Worm (Caenorhabditis elegans) whole organism, L1 larva: ENCODE results near the gene F55F10.3.

Experiments
- C04F5.9 ChIP-seq: sonication (generic microtip); optimal IDR thresholded peaks from 2 replicates; lab custom pipeline; 2016; ENCODE audit warnings: missing genetic modification characterization, missing compliant biosample characterization
- C16A3.4 ChIP-seq: fragments of 150-350 bp; optimal IDR thresholded peaks from 2 replicates; lab custom pipeline; 2014; ENCODE audit warnings: missing biosample characterization, missing genetic modification characterization
- F16B12.6 ChIP-seq: fragments of 150-350 bp; optimal IDR thresholded peaks from 2 replicates; lab custom pipeline; 2014; ENCODE audit warnings: missing biosample characterization, missing genetic modification characterization
- Y116A8C.19 ChIP-seq: sonication (generic microtip); optimal IDR thresholded peaks from 2 replicates; lab custom pipeline; 2016; ENCODE audit warnings: missing compliant biosample characterization, missing genetic modification characterization, borderline replicate concordance
- ama-1 ChIP-seq: fragments of 150-350 bp; optimal IDR thresholded peaks from 2 replicates; lab custom pipeline; 2014
- blmp-1 ChIP-seq: fragments of 150-350 bp; optimal IDR thresholded peaks from 2 replicates; lab custom pipeline; 2014; ENCODE audit warnings: missing biosample characterization, missing genetic modification characterization
- ceh-63 ChIP-seq: fragments of 200-800 bp; sonication (Bioruptor generic); optimal IDR thresholded peaks from 2 replicates; lab custom pipeline; 2018; ENCODE audit warnings: mild to moderate bottlenecking, missing genetic modification characterization, missing compliant biosample characterization
- ceh-8 ChIP-seq: fragments of 200-800 bp; sonication (Bioruptor generic); optimal IDR thresholded peaks from 2 replicates; lab custom pipeline; 2018; ENCODE audit warnings: mild to moderate bottlenecking, missing genetic modification characterization, moderate library complexity, missing compliant biosample characterization
- ceh-82 ChIP-seq, 3 experiments: fragments of 150-350 bp in 1 of 3; sonication (generic microtip) in 2 of 3; optimal IDR thresholded peaks; 2 replicates each; lab custom pipeline; 2014 to 2017; ENCODE audit warnings: missing biosample characterization in 3 of 3, missing genetic modification characterization in 3 of 3
- ceh-90 ChIP-seq: sonication (generic microtip); optimal IDR thresholded peaks from 2 replicates; lab custom pipeline; 2016; ENCODE audit warnings: missing genetic modification characterization, missing compliant biosample characterization
- ces-1 ChIP-seq: fragments of 150-350 bp; optimal IDR thresholded peaks from 2 replicates; lab custom pipeline; 2014; ENCODE audit warnings: missing biosample characterization, missing genetic modification reagents, missing genetic modification characterization
- dpl-1 ChIP-seq, 3 experiments: fragments of 150-350 bp in 2 of 3; sonication (generic microtip) in 1 of 3; optimal IDR thresholded peaks; 2 replicates each; lab custom pipeline; 2014 to 2017; ENCODE audit warnings: missing biosample characterization in 3 of 3, missing genetic modification characterization in 3 of 3, missing genetic modification reagents in 3 of 3
- efl-1 ChIP-seq, 4 experiments: fragments of 150-350 bp; optimal IDR thresholded peaks in 3 of 4; peaks in 1 of 4; 1 replicate in 1 of 4; 2 replicates in 3 of 4; lab custom pipeline; 2014; ENCODE audit warnings: missing biosample characterization in 2 of 4, missing genetic modification characterization in 2 of 4, missing genetic modification reagents in 2 of 4
- efl-3 ChIP-seq: fragments of 200-800 bp; sonication (Bioruptor generic); optimal IDR thresholded peaks from 2 replicates; lab custom pipeline; 2018; ENCODE audit warnings: mild to moderate bottlenecking, missing genetic modification characterization, missing compliant biosample characterization
- egl-27 ChIP-seq, 2 experiments: fragments of 150-350 bp in 1 of 2; sonication (generic microtip); optimal IDR thresholded peaks; 3 replicates each; lab custom pipeline; 2017 to 2018; ENCODE audit warnings: missing biosample characterization in 2 of 2, missing genetic modification characterization in 2 of 2, missing genetic modification reagents in 2 of 2
- elt-2 ChIP-seq: sonication (generic microtip); optimal IDR thresholded peaks from 2 replicates; lab custom pipeline; 2016; ENCODE audit warnings: missing genetic modification characterization, mild to moderate bottlenecking, inconsistent platforms, missing compliant biosample characterization, missing genetic modification reagents
- fkh-10 ChIP-seq: sonication (generic microtip); optimal IDR thresholded peaks from 2 replicates; lab custom pipeline; 2017; ENCODE audit warnings: missing biosample characterization, missing genetic modification reagents, missing genetic modification characterization
- fkh-8 ChIP-seq: sonication (generic microtip); optimal IDR thresholded peaks from 2 replicates; lab custom pipeline; 2016; ENCODE audit warnings: mild to moderate bottlenecking, missing genetic modification characterization, missing compliant biosample characterization
- irx-1 ChIP-seq: sonication (generic microtip); optimal IDR thresholded peaks from 2 replicates; lab custom pipeline; 2016; ENCODE audit warnings: missing genetic modification characterization, missing compliant biosample characterization
- jun-1 ChIP-seq: fragments of 150-350 bp; optimal IDR thresholded peaks from 2 replicates; lab custom pipeline; 2014; ENCODE audit warnings: missing biosample characterization, missing genetic modification reagents, missing genetic modification characterization
- lin-13 ChIP-seq: fragments of 150-350 bp; optimal IDR thresholded peaks from 2 replicates; lab custom pipeline; 2014; ENCODE audit warnings: missing biosample characterization, missing genetic modification reagents, missing genetic modification characterization
- lin-15B ChIP-seq: fragments of 150-350 bp; sonication (generic microtip); optimal IDR thresholded peaks from 3 replicates; lab custom pipeline; 2014; ENCODE audit warnings: missing biosample characterization, missing genetic modification characterization
- lsy-2 ChIP-seq, 2 experiments: fragments of 150-350 bp; optimal IDR thresholded peaks; 2 replicates each; lab custom pipeline; 2014; ENCODE audit warnings: missing biosample characterization in 2 of 2, missing genetic modification characterization in 2 of 2
- mef-2 ChIP-seq: fragments of 150-350 bp; optimal IDR thresholded peaks from 2 replicates; lab custom pipeline; 2014; ENCODE audit warnings: missing biosample characterization, missing genetic modification characterization
- nhr-11 ChIP-seq: fragments of 150-350 bp; optimal IDR thresholded peaks from 2 replicates; lab custom pipeline; 2014; ENCODE audit warnings: missing biosample characterization, missing genetic modification characterization
- nhr-19 ChIP-seq: fragments of 200-800 bp; sonication (Bioruptor generic); conservative IDR thresholded peaks from 2 replicates; pipeline ENCODE4 v1.3.6; 2022; ENCODE audit warnings: missing genetic modification characterization, missing compliant biosample characterization
- nhr-20 ChIP-seq: sonication (generic microtip); optimal IDR thresholded peaks from 2 replicates; lab custom pipeline; 2016; ENCODE audit warnings: mild to moderate bottlenecking, missing genetic modification characterization, missing compliant biosample characterization
- nhr-28 ChIP-seq: fragments of 150-350 bp; optimal IDR thresholded peaks from 2 replicates; lab custom pipeline; 2014; ENCODE audit warnings: missing biosample characterization, missing genetic modification characterization
- nhr-47 ChIP-seq: sonication (generic microtip); optimal IDR thresholded peaks from 2 replicates; lab custom pipeline; 2016; ENCODE audit warnings: mild to moderate bottlenecking, missing genetic modification characterization, moderate library complexity, missing compliant biosample characterization
- nhr-71 ChIP-seq: sonication (generic microtip); optimal IDR thresholded peaks from 2 replicates; lab custom pipeline; 2016; ENCODE audit warnings: mild to moderate bottlenecking, missing genetic modification characterization, moderate library complexity, missing compliant biosample characterization
- nhr-77 ChIP-seq: fragments of 150-350 bp; optimal IDR thresholded peaks from 2 replicates; lab custom pipeline; 2014; ENCODE audit warnings: missing biosample characterization, missing genetic modification characterization
- nhr-84 ChIP-seq: sonication (generic microtip); optimal IDR thresholded peaks from 2 replicates; lab custom pipeline; 2017; ENCODE audit warnings: missing biosample characterization, missing genetic modification characterization
- nhr-85 ChIP-seq: sonication (generic microtip); peaks from one replicate; lab custom pipeline; 2016; ENCODE audit warnings: missing genetic modification characterization, inconsistent platforms, missing compliant biosample characterization
- nhr-90 ChIP-seq: sonication (generic microtip); optimal IDR thresholded peaks from 2 replicates; lab custom pipeline; 2016; ENCODE audit warnings: mild to moderate bottlenecking, missing genetic modification characterization, missing compliant biosample characterization; ENCODE audit not compliant: poor library complexity
- pax-3 ChIP-seq: fragments of 200-800 bp; sonication (Bioruptor generic); optimal IDR thresholded peaks from 2 replicates; lab custom pipeline; 2018; ENCODE audit warnings: mild to moderate bottlenecking, missing genetic modification characterization, moderate library complexity, missing compliant biosample characterization
- pqm-1 ChIP-seq: sonication (generic microtip); optimal IDR thresholded peaks from 3 replicates; lab custom pipeline; 2017; ENCODE audit warnings: missing biosample characterization, missing genetic modification characterization
- skn-1 ChIP-seq: fragments of 150-350 bp; optimal IDR thresholded peaks from 2 replicates; lab custom pipeline; 2014; ENCODE audit warnings: missing biosample characterization, missing genetic modification characterization
- snpc-4 ChIP-seq: fragments of 150-350 bp; optimal IDR thresholded peaks from 2 replicates; lab custom pipeline; 2014; ENCODE audit warnings: missing biosample characterization, missing genetic modification characterization
- snu-23 ChIP-seq: sonication (generic microtip); optimal IDR thresholded peaks from 2 replicates; lab custom pipeline; 2016; ENCODE audit warnings: missing genetic modification characterization, missing compliant biosample characterization
- sox-4 ChIP-seq: sonication (generic microtip); optimal IDR thresholded peaks from 2 replicates; lab custom pipeline; 2016; ENCODE audit warnings: missing genetic modification characterization, missing compliant biosample characterization
- sptf-1 ChIP-seq: fragments of 150-350 bp; optimal IDR thresholded peaks from 2 replicates; lab custom pipeline; 2014; ENCODE audit warnings: missing biosample characterization, missing genetic modification characterization
- sup-37 ChIP-seq: fragments of 200-800 bp; sonication (Bioruptor generic); optimal IDR thresholded peaks from 2 replicates; lab custom pipeline; 2018; ENCODE audit warnings: mild to moderate bottlenecking, missing genetic modification characterization, missing compliant biosample characterization
- swsn-7 ChIP-seq: sonication (generic microtip); optimal IDR thresholded peaks from 2 replicates; lab custom pipeline; 2016; ENCODE audit warnings: missing genetic modification characterization, missing compliant biosample characterization
- tbx-2 ChIP-seq: sonication (generic microtip); optimal IDR thresholded peaks from 2 replicates; lab custom pipeline; 2016; ENCODE audit warnings: missing genetic modification characterization, missing compliant biosample characterization
- tlp-1 ChIP-seq: fragments of 150-350 bp; optimal IDR thresholded peaks from 2 replicates; lab custom pipeline; 2014; ENCODE audit warnings: missing biosample characterization, missing genetic modification characterization
- unc-30 ChIP-seq: sonication (generic microtip); optimal IDR thresholded peaks from 2 replicates; lab custom pipeline; 2017; ENCODE audit warnings: missing biosample characterization, missing genetic modification characterization
- unc-62 ChIP-seq: fragments of 150-350 bp; optimal IDR thresholded peaks from 2 replicates; lab custom pipeline; 2014; ENCODE audit warnings: missing biosample characterization, missing genetic modification reagents, missing genetic modification characterization
- unc-86 ChIP-seq: sonication (generic microtip); optimal IDR thresholded peaks from 2 replicates; lab custom pipeline; 2016; ENCODE audit warnings: missing genetic modification characterization, missing compliant biosample characterization
- unc-98 ChIP-seq: fragments of 200-800 bp; sonication (Bioruptor generic); IDR thresholded peaks from 2 replicates; pipeline ENCODE4 v1.3.6; 2022; ENCODE audit warnings: missing genetic modification characterization, missing compliant biosample characterization
- vab-15 ChIP-seq: sonication (generic microtip); optimal IDR thresholded peaks from 2 replicates; lab custom pipeline; 2017; ENCODE audit warnings: missing genotype, mild to moderate bottlenecking, missing genetic modification characterization, missing compliant biosample characterization
- xbp-1 ChIP-seq: sonication (generic microtip); optimal IDR thresholded peaks from 2 replicates; lab custom pipeline; 2016; ENCODE audit warnings: missing genetic modification characterization, missing compliant biosample characterization
- zag-1 ChIP-seq: fragments of 150-350 bp; optimal IDR thresholded peaks from 2 replicates; lab custom pipeline; 2014; ENCODE audit warnings: missing biosample characterization, missing genetic modification characterization
- zip-4 ChIP-seq: fragments of 200-800 bp; sonication (Bioruptor generic); optimal IDR thresholded peaks from 2 replicates; lab custom pipeline; 2018; ENCODE audit warnings: mild to moderate bottlenecking, missing genetic modification characterization, moderate library complexity, missing compliant biosample characterization
- ztf-11 ChIP-seq, 2 experiments: sonication (generic microtip); optimal IDR thresholded peaks; 2 replicates each; lab custom pipeline; 2016 to 2017; ENCODE audit warnings: missing genetic modification characterization in 2 of 2, missing biosample characterization in 1 of 2, missing compliant biosample characterization in 1 of 2
- ztf-4 ChIP-seq: fragments of 150-350 bp; optimal IDR thresholded peaks from 2 replicates; lab custom pipeline; 2014; ENCODE audit warnings: missing biosample characterization, missing genetic modification characterization

The F55F10.3 gene

ce11 chrIV:4405126-4405525 lies 45.4 kb downstream of the F55F10.3 start, which contains the start of gene Y24D9A.7:
Gene Y24D9A.7 (minus strand): TSS chrIV:4405171.
- TF ChIP-seq pax-3 (tag; lab: Kevin White, UChicago) (no peak), snu-23 (peak; percentile 27), unc-98 (no peak), C04F5.9 (tag; lab: Kevin White, UChicago) (no peak), nhr-11 (no peak), irx-1 (tag; lab: Kevin White, UChicago) (no peak), xbp-1 (tag; lab: Kevin White, UChicago) (no peak), ces-1 (no peak), ceh-90 (tag; lab: Kevin White, UChicago) (no peak), tlp-1 (tag; lab: Kevin White, UChicago) (no peak), efl-1 (optimal IDR thresholded peaks at IDR 0.05; lab: Kevin White, UChicago) (no peak), efl-1 (GFP tag; optimal IDR thresholded peaks at IDR 0.05 in 1 of 2; lab: Kevin White, UChicago) (peak in 1 of 2 experiments; percentile 92), dpl-1 (GFP tag; optimal IDR thresholded peaks at IDR 0.05; lab: Kevin White, UChicago) (peak in 2 of 3 experiments; percentile 7 to 12), ztf-4 (tag; lab: Kevin White, UChicago) (peak; percentile 55), swsn-7 (tag; lab: Kevin White, UChicago) (no peak), jun-1 (tag; lab: Kevin White, UChicago) (no peak), vab-15 (no peak), lin-13 (GFP tag; lab: Kevin White, UChicago) (no peak), C16A3.4 (tag; lab: Kevin White, UChicago) (no peak), nhr-20 (tag; lab: Kevin White, UChicago) (peak; percentile 22), nhr-47 (tag; lab: Kevin White, UChicago) (no peak), nhr-71 (tag; lab: Kevin White, UChicago) (peak; percentile 61), ceh-8 (GFP tag; lab: Kevin White, UChicago) (no peak), ceh-82 (tag; optimal IDR thresholded peaks at IDR 0.05; lab: Kevin White, UChicago) (no peak), ama-1 (lab: Kevin White, UChicago) (no peak), sox-4 (tag; lab: Kevin White, UChicago) (no peak), fkh-10 (GFP tag; lab: Kevin White, UChicago) (no peak), sup-37 (GFP tag; lab: Kevin White, UChicago) (no peak), fkh-8 (tag; lab: Kevin White, UChicago) (no peak), unc-30 (tag; lab: Kevin White, UChicago) (no peak), lsy-2 (tag; optimal IDR thresholded peaks at IDR 0.05; lab: Kevin White, UChicago) (peak in 1 of 2 experiments; percentile 3), blmp-1 (tag; lab: Kevin White, UChicago) (peak; percentile 10), unc-62 (GFP tag; lab: Kevin White, UChicago) (no peak), nhr-28 (tag; lab: Kevin White, UChicago) (no peak), mef-2 (tag; lab: Kevin White, UChicago) (no peak), nhr-90 (no peak), zag-1 (no peak), nhr-84 (tag; lab: Kevin White, UChicago) (no peak), sptf-1 (tag; lab: Kevin White, UChicago) (no peak), Y116A8C.19 (tag; lab: Kevin White, UChicago) (no peak), zip-4 (GFP tag; lab: Kevin White, UChicago) (no peak), snpc-4 (no peak), pqm-1 (tag; lab: Kevin White, UChicago) (no peak), nhr-77 (no peak), F16B12.6 (tag; lab: Kevin White, UChicago) (no peak), egl-27 (tag; optimal IDR thresholded peaks at IDR 0.05; lab: Kevin White, UChicago) (no peak), nhr-85 (tag; lab: Kevin White, UChicago) (no peak), tbx-2 (tag; lab: Kevin White, UChicago) (no peak), lin-15B (tag; lab: Kevin White, UChicago) (no peak), ztf-11 (tag; optimal IDR thresholded peaks at IDR 0.05; lab: Kevin White, UChicago) (no peak), unc-86 (tag; lab: Kevin White, UChicago) (no peak), nhr-19 (GFP tag; lab: Robert Waterston, UW) (no peak), skn-1 (tag; lab: Kevin White, UChicago) (no peak), efl-3 (GFP tag; lab: Kevin White, UChicago) (no peak), ceh-63 (GFP tag; lab: Kevin White, UChicago) (no peak), elt-2 (tag; lab: Kevin White, UChicago) (no peak)
